Worm (Caenorhabditis elegans) whole organism, midembryonic: ENCODE measurements around the gene W10D9.1.

Experiments used
- T22C8.4 ChIP-seq: fragments of 200-800 bp; sonication (Bioruptor generic); IDR thresholded peaks from 2 replicates; pipeline ENCODE4 v1.3.6; 2022; ENCODE audit warnings: missing genetic modification characterization, missing compliant biosample characterization
- cog-1 ChIP-seq: sonication (generic microtip); optimal IDR thresholded peaks from 2 replicates; lab custom pipeline; 2016; ENCODE audit warnings: missing genetic modification characterization, missing compliant biosample characterization
- flt-1 ChIP-seq: fragments of 200-800 bp; sonication (Bioruptor generic); IDR thresholded peaks from 2 replicates; pipeline ENCODE4 v1.3.6; 2022; ENCODE audit warnings: missing genetic modification characterization, missing compliant biosample characterization
- klf-2 ChIP-seq: fragments of 200-800 bp; sonication (Bioruptor generic); conservative IDR thresholded peaks from 2 replicates; pipeline ENCODE4 v1.3.6; 2022; ENCODE audit warnings: missing genetic modification reagents, missing genetic modification characterization, missing compliant biosample characterization
- med-1 ChIP-seq: sonication (generic microtip); optimal IDR thresholded peaks from 2 replicates; lab custom pipeline; 2017; ENCODE audit warnings: missing genetic modification characterization, mild to moderate bottlenecking, missing compliant biosample characterization, antibody characterized with exemption, missing genetic modification reagents; ENCODE audit not compliant: insufficient read depth
- ref-1 ChIP-seq: fragments of 200-800 bp; sonication (Bioruptor generic); conservative IDR thresholded peaks from 2 replicates; pipeline ENCODE4 v1.3.6; 2022; ENCODE audit warnings: missing genetic modification reagents, missing genetic modification characterization, missing compliant biosample characterization
- tab-1 ChIP-seq: fragments of 200-800 bp; sonication (Bioruptor generic); IDR thresholded peaks from 2 replicates; pipeline ENCODE4 v1.3.6; 2022; ENCODE audit warnings: missing genetic modification characterization, missing compliant biosample characterization
- ztf-23 ChIP-seq: fragments of 200-800 bp; sonication (Bioruptor generic); IDR thresholded peaks from 2 replicates; pipeline ENCODE4 v1.3.6; 2022; ENCODE audit warnings: missing genetic modification reagents, missing genetic modification characterization, missing compliant biosample characterization
- ztf-29 ChIP-seq: fragments of 200-800 bp; sonication (Bioruptor generic); IDR thresholded peaks from 2 replicates; pipeline ENCODE4 v1.3.6; 2022; ENCODE audit warnings: missing genetic modification reagents, missing genetic modification characterization, missing compliant biosample characterization

Gene W10D9.1

ce11 chrII:461297-461696, 6.6 kb downstream of the W10D9.1 start:
- no peak for TF ChIP-seq med-1
- no peak for TF ChIP-seq T22C8.4 (GFP tag; lab: Robert Waterston, UW)
- no peak for TF ChIP-seq ref-1 (GFP tag; lab: Robert Waterston, UW)
- TF ChIP-seq flt-1 (GFP tag; lab: Robert Waterston, UW) = no peak
- no peak for TF ChIP-seq ztf-23
- no peak for TF ChIP-seq klf-2 (GFP tag; lab: Robert Waterston, UW)

ce11 chrII:467265-467664, 12.5 kb downstream of the W10D9.1 start, which contains the start of gene nfyb-1:
TSS of gene nfyb-1 (minus strand) at chrII:467365.
- TF ChIP-seq tab-1 (GFP tag; lab: Robert Waterston, UW) = no peak
- no peak for TF ChIP-seq klf-2 (GFP tag; lab: Robert Waterston, UW)
- TF ChIP-seq T22C8.4 (GFP tag; lab: Robert Waterston, UW) = no peak
- TF ChIP-seq ztf-29 (GFP tag; lab: Robert Waterston, UW) = no peak
- TF ChIP-seq med-1 = no peak
- TF ChIP-seq flt-1 (GFP tag; lab: Robert Waterston, UW) = no peak
- no peak for TF ChIP-seq ref-1 (GFP tag; lab: Robert Waterston, UW)
- TF ChIP-seq ztf-23 = no peak
- TF ChIP-seq cog-1 (tag; lab: Kevin White, UChicago) = no peak

ce11 chrII:470375-470774, 15.6 kb downstream of the W10D9.1 start, which contains the start of gene tomm-22:
TSS of gene tomm-22 (minus strand) at chrII:470475.
- no peak for TF ChIP-seq klf-2 (GFP tag; lab: Robert Waterston, UW)
- TF ChIP-seq T22C8.4 (GFP tag; lab: Robert Waterston, UW) = no peak
- no peak for TF ChIP-seq ztf-29 (GFP tag; lab: Robert Waterston, UW)
- TF ChIP-seq cog-1 (tag; lab: Kevin White, UChicago) = no peak
- no peak for TF ChIP-seq ref-1 (GFP tag; lab: Robert Waterston, UW)
- no peak for TF ChIP-seq flt-1 (GFP tag; lab: Robert Waterston, UW)
- no peak for TF ChIP-seq tab-1 (GFP tag; lab: Robert Waterston, UW)
- no peak for TF ChIP-seq med-1
- no peak for TF ChIP-seq ztf-23

ce11 chrII:473203-473602, 18.5 kb downstream of the W10D9.1 start, which contains the start of gene W07E6.5:
TSS of gene W07E6.5 (plus strand) at chrII:473503.
- TF ChIP-seq cog-1 (tag; lab: Kevin White, UChicago) = no peak
- TF ChIP-seq klf-2 (GFP tag; lab: Robert Waterston, UW) = no peak
- TF ChIP-seq ref-1 (GFP tag; lab: Robert Waterston, UW) = no peak
- no peak for TF ChIP-seq T22C8.4 (GFP tag; lab: Robert Waterston, UW)
- TF ChIP-seq ztf-29 (GFP tag; lab: Robert Waterston, UW) = no peak
- TF ChIP-seq flt-1 (GFP tag; lab: Robert Waterston, UW) = no peak
- no peak for TF ChIP-seq med-1
- TF ChIP-seq tab-1 (GFP tag; lab: Robert Waterston, UW) = no peak
- no peak for TF ChIP-seq ztf-23

- TF ChIP-seq ref-1 (GFP tag; lab: Robert Waterston, UW) (no peak), med-1 (no peak), flt-1 (GFP tag; lab: Robert Waterston, UW) (no peak), ztf-29 (GFP tag; lab: Robert Waterston, UW) (no peak), klf-2 (GFP tag; lab: Robert Waterston, UW) (no peak), T22C8.4 (GFP tag; lab: Robert Waterston, UW) (no peak), ztf-23 (no peak), tab-1 (GFP tag; lab: Robert Waterston, UW) (no peak), cog-1 (tag; lab: Kevin White, UChicago) (no peak)
Observed at ce11 chrII:475312-475711, 20.6 kb downstream of the W10D9.1 start.

- TF ChIP-seq flt-1 (GFP tag; lab: Robert Waterston, UW) (0 out of 2 replicates have a peak, but pooled peaks have one; percentile 62), ztf-23 (peak; percentile 67; the same call in 1 of the 2 replicates), cog-1 (tag; lab: Kevin White, UChicago) (no peak), klf-2 (GFP tag; lab: Robert Waterston, UW) (0 out of 2 replicates have a peak, but pooled peaks have one; percentile 30), tab-1 (GFP tag; lab: Robert Waterston, UW) (no peak), ref-1 (GFP tag; lab: Robert Waterston, UW) (no peak)
Observed at ce11 chrII:475890-476420, 21.2 kb downstream of the W10D9.1 start, which contains the start of gene nsun-1. TSS of gene nsun-1 (minus strand) at chrII:475940.

ce11 chrII:484328-484916, 29.7 kb downstream of the W10D9.1 start, which contains the start of the genes gldi-1 and prp-21:
TSS of gene gldi-1 (minus strand) at chrII:484378.
TSS of gene prp-21 (plus strand) at chrII:484866.
- TF ChIP-seq med-1 = no peak
- TF ChIP-seq T22C8.4 (GFP tag; lab: Robert Waterston, UW) = no peak
- TF ChIP-seq ztf-29 (GFP tag; lab: Robert Waterston, UW) = no peak
- TF ChIP-seq cog-1 (tag; lab: Kevin White, UChicago) = no peak
- TF ChIP-seq flt-1 (GFP tag; lab: Robert Waterston, UW) = no peak
- TF ChIP-seq ztf-23 = no peak
- no peak for TF ChIP-seq ref-1 (GFP tag; lab: Robert Waterston, UW)
- no peak for TF ChIP-seq klf-2 (GFP tag; lab: Robert Waterston, UW)
- no peak for TF ChIP-seq tab-1 (GFP tag; lab: Robert Waterston, UW)

ce11 chrII:495124-495523, 40.4 kb downstream of the W10D9.1 start, which contains the start of gene sms-5:
TSS of gene sms-5 (plus strand) at chrII:495424.
- no peak for TF ChIP-seq flt-1 (GFP tag; lab: Robert Waterston, UW)
- no peak for TF ChIP-seq ztf-23
- TF ChIP-seq T22C8.4 (GFP tag; lab: Robert Waterston, UW) = no peak
- TF ChIP-seq med-1 = no peak
- TF ChIP-seq ztf-29 (GFP tag; lab: Robert Waterston, UW) = no peak
- no peak for TF ChIP-seq cog-1 (tag; lab: Kevin White, UChicago)
- TF ChIP-seq ref-1 (GFP tag; lab: Robert Waterston, UW) = no peak
- TF ChIP-seq tab-1 (GFP tag; lab: Robert Waterston, UW) = no peak
- no peak for TF ChIP-seq klf-2 (GFP tag; lab: Robert Waterston, UW)

- TF ChIP-seq ref-1 (GFP tag; lab: Robert Waterston, UW) = no peak
- TF ChIP-seq tab-1 (GFP tag; lab: Robert Waterston, UW) = no peak
- no peak for TF ChIP-seq ztf-29 (GFP tag; lab: Robert Waterston, UW)
- no peak for TF ChIP-seq flt-1 (GFP tag; lab: Robert Waterston, UW)
- TF ChIP-seq klf-2 (GFP tag; lab: Robert Waterston, UW) = no peak
- no peak for TF ChIP-seq T22C8.4 (GFP tag; lab: Robert Waterston, UW)
- TF ChIP-seq ztf-23 = no peak
- TF ChIP-seq cog-1 (tag; lab: Kevin White, UChicago) = no peak
- TF ChIP-seq med-1 = no peak
Observed at ce11 chrII:502638-503037, 47.9 kb downstream of the W10D9.1 start.
